Fruit fly (Drosophila melanogaster) whole organism, embryonic: ENCODE results near the gene Syt12.

ENCODE experiments used
- Abd-B ChIP-seq: fragments of 200-800 bp; sonication (Bioruptor generic); optimal IDR thresholded peaks from 2 replicates; lab custom pipeline; 2018; ENCODE audit warnings: missing biosample characterization, mild to moderate bottlenecking, missing genetic modification characterization, moderate library complexity
- Antp ChIP-seq: fragments of 200-800 bp; sonication (Bioruptor generic); optimal IDR thresholded peaks from 3 replicates; lab custom pipeline; 2016; ENCODE audit warnings: missing biosample characterization, missing genetic modification characterization
- Atf6 ChIP-seq: fragments of 200-800 bp; sonication (Bioruptor generic); IDR thresholded peaks from 2 replicates; pipeline ENCODE4 v1.3.6; 2022; ENCODE audit warnings: missing biosample characterization, missing genetic modification characterization
- CG10565 ChIP-seq: fragments of 200-800 bp; sonication (Bioruptor generic); optimal IDR thresholded peaks from 3 replicates; lab custom pipeline; 2016; ENCODE audit warnings: missing biosample characterization, mild to moderate bottlenecking, missing genetic modification characterization
- CG10654 ChIP-seq: fragments of 200-800 bp; sonication (Bioruptor generic); optimal IDR thresholded peaks from 2 replicates; lab custom pipeline; 2016; ENCODE audit warnings: missing biosample characterization, missing genetic modification characterization
- CG12155 ChIP-seq: fragments of 200-800 bp; sonication (Bioruptor generic); optimal IDR thresholded peaks from 3 replicates; lab custom pipeline; 2016; ENCODE audit warnings: missing biosample characterization, missing genetic modification characterization
- CG12219 ChIP-seq: fragments of 200-800 bp; sonication (Bioruptor generic); optimal IDR thresholded peaks from 3 replicates; lab custom pipeline; 2018; ENCODE audit warnings: missing biosample characterization, mild to moderate bottlenecking, missing genetic modification characterization
- CG13123 ChIP-seq: fragments of 200-800 bp; sonication (Bioruptor generic); optimal IDR thresholded peaks from 2 replicates; lab custom pipeline; 2016; ENCODE audit warnings: missing biosample characterization, missing genetic modification characterization
- CG1603 ChIP-seq: fragments of 200-800 bp; sonication (Bioruptor generic); optimal IDR thresholded peaks from 2 replicates; lab custom pipeline; 2019; ENCODE audit warnings: missing biosample characterization, mild to moderate bottlenecking, missing genetic modification characterization, moderate library complexity
- CG16779 ChIP-seq: fragments of 200-800 bp; sonication (Bioruptor generic); IDR thresholded peaks from 2 replicates; pipeline ENCODE4 v1.3.6; 2022; ENCODE audit warnings: missing biosample characterization, missing genetic modification characterization
- CG3281 ChIP-seq: fragments of 200-800 bp; sonication (Bioruptor generic); optimal IDR thresholded peaks from 3 replicates; lab custom pipeline; 2017; ENCODE audit warnings: missing biosample characterization, mild to moderate bottlenecking, missing genetic modification characterization
- CG3847 ChIP-seq: fragments of 200-800 bp; sonication (Bioruptor generic); IDR thresholded peaks from 2 replicates; pipeline ENCODE4 v1.3.6; 2022; ENCODE audit warnings: missing biosample characterization, missing genetic modification characterization
- CG4282 ChIP-seq: fragments of 200-800 bp; sonication (Bioruptor generic); optimal IDR thresholded peaks from 2 replicates; lab custom pipeline; 2016; ENCODE audit warnings: missing biosample characterization, missing genetic modification characterization
- CG6765 ChIP-seq: fragments of 200-800 bp; sonication (Bioruptor generic); optimal IDR thresholded peaks from 3 replicates; lab custom pipeline; 2017; ENCODE audit warnings: missing biosample characterization, mild to moderate bottlenecking, missing genetic modification characterization
- CG6813 ChIP-seq: fragments of 200-800 bp; sonication (Bioruptor generic); optimal IDR thresholded peaks from 2 replicates; lab custom pipeline; 2017; ENCODE audit warnings: missing biosample characterization, missing genetic modification characterization, mild to moderate bottlenecking, moderate library complexity, missing genetic modification reagents
- CG9215 ChIP-seq: fragments of 200-800 bp; sonication (Bioruptor generic); IDR thresholded peaks from 2 replicates; pipeline ENCODE4 v1.3.6; 2022; ENCODE audit warnings: missing biosample characterization, missing genetic modification characterization
- D19B ChIP-seq: fragments of 200-800 bp; sonication (Bioruptor generic); optimal IDR thresholded peaks from 2 replicates; lab custom pipeline; 2017; ENCODE audit warnings: missing biosample characterization, mild to moderate bottlenecking, missing genetic modification characterization
- Dip3 ChIP-seq: fragments of 200-800 bp; sonication (Bioruptor generic); optimal IDR thresholded peaks from 3 replicates; lab custom pipeline; 2016; ENCODE audit warnings: missing biosample characterization, missing genetic modification characterization
- Fer1 ChIP-seq: fragments of 200-800 bp; sonication (Bioruptor generic); optimal IDR thresholded peaks from 2 replicates; lab custom pipeline; 2017; ENCODE audit warnings: missing biosample characterization, mild to moderate bottlenecking, missing genetic modification characterization
- HLH4C ChIP-seq: fragments of 200-800 bp; sonication (Bioruptor generic); IDR thresholded peaks from 3 replicates; pipeline ENCODE4 v1.3.6; 2022; ENCODE audit warnings: missing biosample characterization, missing genetic modification characterization; ENCODE audit not compliant: partially characterized antibody
- Kr ChIP-seq: fragments of 200-800 bp; sonication (Bioruptor generic); optimal IDR thresholded peaks from 2 replicates; lab custom pipeline; 2017; ENCODE audit warnings: missing biosample characterization, mild to moderate bottlenecking, missing genetic modification characterization
- Lpt ChIP-seq: fragments of >200 bp; optimal IDR thresholded peaks from 2 replicates; lab custom pipeline; 2018; ENCODE audit warnings: missing biosample characterization, missing genetic modification characterization
- NK7.1 ChIP-seq: fragments of 200-800 bp; sonication (Bioruptor generic); optimal IDR thresholded peaks from 3 replicates; lab custom pipeline; 2016; ENCODE audit warnings: missing biosample characterization, missing genetic modification characterization
- Nf-YC ChIP-seq: fragments of 200-800 bp; optimal IDR thresholded peaks from 3 replicates; lab custom pipeline; 2019; ENCODE audit warnings: missing biosample characterization, mild to moderate bottlenecking, missing genetic modification characterization, moderate library complexity
- Poxn ChIP-seq: fragments of 200-800 bp; sonication (Bioruptor generic); IDR thresholded peaks from 2 replicates; pipeline ENCODE4 v1.3.6; 2022; ENCODE audit warnings: missing biosample characterization, missing genetic modification characterization
- Scr ChIP-seq: fragments of 200-800 bp; sonication (Bioruptor generic); IDR thresholded peaks from 2 replicates; pipeline ENCODE4 v1.3.6; 2022; ENCODE audit warnings: missing biosample characterization, missing genetic modification characterization; ENCODE audit not compliant: partially characterized antibody
- Six4 ChIP-seq: fragments of 200-800 bp; sonication (Bioruptor generic); optimal IDR thresholded peaks from 2 replicates; lab custom pipeline; 2016; ENCODE audit warnings: missing biosample characterization, missing genetic modification characterization
- Xbp1 ChIP-seq: fragments of 200-800 bp; sonication (Bioruptor generic); optimal IDR thresholded peaks from 3 replicates; lab custom pipeline; 2016; ENCODE audit warnings: missing biosample characterization, mild to moderate bottlenecking, missing genetic modification characterization
- al ChIP-seq: fragments of 200-800 bp; sonication (Bioruptor generic); IDR thresholded peaks from 2 replicates; pipeline ENCODE4 v1.3.6; 2022; ENCODE audit warnings: missing biosample characterization, missing genetic modification characterization
- az2 ChIP-seq: fragments of 200-800 bp; sonication (Bioruptor generic); optimal IDR thresholded peaks from 3 replicates; lab custom pipeline; 2016; ENCODE audit warnings: missing biosample characterization, missing genetic modification characterization
- corto ChIP-seq: fragments of 200-800 bp; sonication (Bioruptor generic); optimal IDR thresholded peaks from 2 replicates; lab custom pipeline; 2016; ENCODE audit warnings: missing biosample characterization, mild to moderate bottlenecking, missing genetic modification characterization, moderate library complexity
- crc ChIP-seq: fragments of 200-800 bp; sonication (Bioruptor generic); optimal IDR thresholded peaks from 2 replicates; lab custom pipeline; 2016; ENCODE audit warnings: missing biosample characterization, missing genetic modification characterization
- fd102C ChIP-seq: fragments of 200-800 bp; sonication (Bioruptor generic); optimal IDR thresholded peaks from 2 replicates; lab custom pipeline; 2018; ENCODE audit warnings: missing biosample characterization, mild to moderate bottlenecking, missing genetic modification characterization, moderate library complexity
- fd64A ChIP-seq: fragments of 200-800 bp; sonication (Bioruptor generic); optimal IDR thresholded peaks from 3 replicates; lab custom pipeline; 2018; ENCODE audit warnings: missing biosample characterization, mild to moderate bottlenecking, missing genetic modification characterization
- gt ChIP-seq: fragments of 200-800 bp; sonication (Bioruptor generic); IDR thresholded peaks from 2 replicates; pipeline ENCODE4 v1.3.6; 2022; ENCODE audit warnings: missing biosample characterization, missing genetic modification characterization
- jumu ChIP-seq: fragments of 200-800 bp; sonication (Bioruptor generic); optimal IDR thresholded peaks from 3 replicates; lab custom pipeline; 2016; ENCODE audit warnings: missing biosample characterization, missing genetic modification characterization
- klu ChIP-seq: fragments of 200-800 bp; sonication (Bioruptor generic); IDR thresholded peaks from 2 replicates; pipeline ENCODE4 v1.3.6; 2022; ENCODE audit warnings: missing biosample characterization, missing genetic modification characterization
- maf-S ChIP-seq: fragments of 200-800 bp; sonication (Bioruptor generic); optimal IDR thresholded peaks from 2 replicates; lab custom pipeline; 2016; ENCODE audit warnings: missing biosample characterization, missing genetic modification characterization
- mirr ChIP-seq: fragments of 200-800 bp; sonication (Bioruptor generic); optimal IDR thresholded peaks from 3 replicates; lab custom pipeline; 2018; ENCODE audit warnings: missing biosample characterization, mild to moderate bottlenecking, missing genetic modification characterization
- nau ChIP-seq: fragments of 200-800 bp; sonication (Bioruptor generic); optimal IDR thresholded peaks from 3 replicates; lab custom pipeline; 2017; ENCODE audit warnings: missing biosample characterization, mild to moderate bottlenecking, missing genetic modification characterization, missing genetic modification reagents
- onecut ChIP-seq: fragments of 200-800 bp; sonication (Bioruptor generic); IDR thresholded peaks from 2 replicates; pipeline ENCODE4 v1.3.6; 2022; ENCODE audit warnings: missing biosample characterization, missing genetic modification characterization
- pb ChIP-seq: fragments of 200-800 bp; sonication (Bioruptor generic); optimal IDR thresholded peaks from 3 replicates; lab custom pipeline; 2016; ENCODE audit warnings: missing biosample characterization, missing genetic modification characterization
- prd ChIP-seq, 3 experiments: fragments of >200 bp in 2 of 3; fragments of 200-800 bp in 1 of 3; sonication (Bioruptor generic) in 1 of 3; optimal IDR thresholded peaks in 2 of 3; IDR thresholded peaks in 1 of 3; 2 replicates in 2 of 3; 3 replicates in 1 of 3; pipeline versions ENCODE4 v1.3.6 to Lab custom; 2017 to 2022; ENCODE audit warnings: missing biosample characterization in 1 of 3, missing genetic modification characterization in 1 of 3
- sug ChIP-seq: fragments of 200-800 bp; optimal IDR thresholded peaks from 2 replicates; lab custom pipeline; 2019; ENCODE audit warnings: missing biosample characterization, mild to moderate bottlenecking, missing genetic modification characterization, moderate library complexity
- tio ChIP-seq: fragments of 200-800 bp; sonication (Bioruptor generic); optimal IDR thresholded peaks from 2 replicates; lab custom pipeline; 2017; ENCODE audit warnings: missing biosample characterization, missing genetic modification characterization, inconsistent platforms
- trem ChIP-seq: fragments of 200-800 bp; optimal IDR thresholded peaks from 3 replicates; lab custom pipeline; 2019; ENCODE audit warnings: missing biosample characterization, mild to moderate bottlenecking, missing genetic modification characterization, moderate library complexity
- tx ChIP-seq: fragments of 200-800 bp; sonication (Bioruptor generic); optimal IDR thresholded peaks from 2 replicates; lab custom pipeline; 2016; ENCODE audit warnings: missing biosample characterization, missing genetic modification characterization
- vvl ChIP-seq: fragments of 200-800 bp; sonication (Bioruptor generic); IDR thresholded peaks from 2 replicates; pipeline ENCODE4 v1.3.6; 2022; ENCODE audit warnings: missing biosample characterization, missing genetic modification characterization
- zf30C ChIP-seq: fragments of 200-800 bp; sonication (Bioruptor generic); optimal IDR thresholded peaks from 3 replicates; lab custom pipeline; 2018; ENCODE audit warnings: missing biosample characterization, mild to moderate bottlenecking, missing genetic modification characterization

The Syt12 gene

DNA sequence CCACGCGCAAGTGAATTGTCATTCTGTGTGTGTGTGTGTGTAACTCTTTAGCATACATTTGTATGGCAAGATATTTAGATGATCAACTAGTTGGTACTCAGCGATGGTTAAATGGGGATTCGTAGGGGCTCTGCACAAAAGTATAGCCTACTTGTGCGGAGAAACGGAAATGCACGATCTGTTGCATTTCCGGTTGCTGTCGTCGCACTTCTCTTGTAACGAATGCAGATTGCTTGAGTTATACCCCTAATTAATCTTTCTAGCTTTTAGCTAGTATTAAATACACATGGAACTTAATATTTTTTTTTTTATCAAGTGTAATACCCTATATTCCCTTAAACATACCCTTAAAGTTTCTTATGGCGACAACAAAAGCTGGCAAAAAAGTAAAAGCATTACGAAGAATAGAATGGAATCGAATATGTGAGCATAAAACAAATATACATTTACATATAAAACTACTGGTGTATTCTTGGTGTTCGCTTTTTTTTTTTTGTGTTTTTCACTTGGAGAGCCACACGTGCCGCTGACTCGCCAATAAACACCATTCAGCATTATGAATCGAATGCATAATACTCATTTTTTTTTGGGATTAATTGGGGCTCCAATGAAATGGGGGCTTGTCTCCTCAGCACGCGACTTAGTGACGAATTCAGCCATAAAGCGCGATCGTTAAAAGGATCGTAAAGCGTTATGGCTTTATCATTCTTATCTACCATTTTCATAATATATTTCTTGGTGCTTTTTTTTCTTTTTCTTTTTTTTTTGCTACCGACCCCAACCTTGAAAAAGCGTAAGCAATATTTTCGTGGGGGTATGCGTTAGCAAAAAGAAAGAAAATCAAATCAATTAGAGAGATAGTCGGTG, 32.4 kb downstream of the Syt12 start (continued):
- TF ChIP-seq klu (GFP tag; lab: Robert Waterston, UW) (peak; percentile 26; the same call in 1 of the 2 replicates), al (peak; percentile 73), Antp (peak; percentile 22), D19B (GFP tag; lab: Kevin White, UChicago) (peak; percentile 93), zf30C (GFP tag; lab: Kevin White, UChicago) (no peak), CG10565 (GFP tag; lab: Kevin White, UChicago) (no peak), CG6765 (peak; percentile 21), onecut (GFP tag; lab: Robert Waterston, UW) (no peak), Six4 (GFP tag; lab: Kevin White, UChicago) (no peak), pb (no peak), az2 (peak; percentile 11), sug (tag; lab: Kevin White, UChicago) (no peak), NK7.1 (GFP tag; lab: Kevin White, UChicago) (peak; percentile 18), crc (GFP tag; lab: Kevin White, UChicago) (peak; percentile 27), CG12155 (GFP tag; lab: Kevin White, UChicago) (peak; percentile 66), jumu (GFP tag; lab: Kevin White, UChicago) (peak; percentile 22), CG10654 (GFP tag; lab: Kevin White, UChicago) (no peak), CG3847 (peak; percentile 43), gt (GFP tag; lab: Robert Waterston, UW) (no peak), CG1603 (tag; lab: Kevin White, UChicago) (peak; percentile 5), vvl (GFP tag; lab: Robert Waterston, UW) (peak; percentile 26; the same call in 1 of the 2 replicates), tio (peak; percentile 32), Lpt (GFP tag; lab: Kevin White, UChicago) (no peak), fd102C (GFP tag; lab: Kevin White, UChicago) (no peak), Scr (GFP tag; lab: Robert Waterston, UW) (no peak), mirr (GFP tag; lab: Kevin White, UChicago) (no peak), nau (GFP tag; lab: Kevin White, UChicago) (no peak), corto (GFP tag; lab: Kevin White, UChicago) (no peak), CG9215 (GFP tag; lab: Robert Waterston, UW) (peak; percentile 74), trem (tag; lab: Kevin White, UChicago) (no peak), prd (optimal IDR thresholded peaks at IDR 0.05; lab: Kevin White, UChicago) (no peak), prd (GFP tag; IDR thresholded peaks at IDR 0.05; lab: Robert Waterston, UW) (peak; percentile 46; the same call in 2 of the 3 replicates), CG6813 (GFP tag; lab: Kevin White, UChicago) (peak; percentile 51), HLH4C (GFP tag; lab: Robert Waterston, UW) (no peak), Fer1 (GFP tag; lab: Kevin White, UChicago) (peak; percentile 11), Dip3 (GFP tag; lab: Kevin White, UChicago) (peak; percentile 85), CG16779 (GFP tag; lab: Robert Waterston, UW) (no peak), Nf-YC (tag; lab: Kevin White, UChicago) (no peak), Abd-B (GFP tag; lab: Kevin White, UChicago) (peak; percentile 5), Poxn (GFP tag; lab: Robert Waterston, UW) (peak; percentile 67), CG4282 (GFP tag; lab: Kevin White, UChicago) (no peak), maf-S (GFP tag; lab: Kevin White, UChicago) (peak; percentile 50), Atf6 (GFP tag; lab: Robert Waterston, UW) (peak; percentile 52), tx (GFP tag; lab: Kevin White, UChicago) (peak; percentile 50), CG13123 (GFP tag; lab: Kevin White, UChicago) (no peak), fd64A (GFP tag; lab: Kevin White, UChicago) (no peak), CG12219 (GFP tag; lab: Kevin White, UChicago) (peak; percentile 1), Kr (no peak), CG3281 (GFP tag; lab: Kevin White, UChicago) (peak; percentile 82), Xbp1 (GFP tag; lab: Kevin White, UChicago) (peak; percentile 44)
